Worm (Caenorhabditis elegans): ENCODE results near the gene F58E6.4.

The F58E6.4 gene

DNA sequence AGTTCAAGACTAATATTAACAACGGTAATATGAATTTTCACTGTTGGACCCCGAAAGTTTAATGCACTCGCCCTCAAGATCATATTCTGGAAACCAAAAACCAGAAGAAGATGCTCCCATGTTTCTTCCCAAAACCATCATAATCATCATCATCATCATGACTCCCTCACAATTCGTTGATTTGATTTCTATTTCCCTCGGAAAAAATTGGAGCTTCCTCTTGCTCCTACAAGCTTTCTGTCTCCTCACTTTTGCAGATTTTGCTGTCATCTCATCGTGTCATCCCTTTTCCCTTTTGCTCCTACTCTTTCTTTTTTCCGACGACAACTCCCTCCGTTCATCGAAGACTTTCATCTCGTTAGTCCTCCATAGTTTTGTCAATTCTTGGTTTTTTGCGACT lies 21.8 kb upstream of the F58E6.4 start, which contains the start of gene F46B6.2:
F46B6.2 (plus strand) TSS at position 316 of the 400 bp plus-strand sequence.
- TF ChIP-seq dao-5 (tag; optimal IDR thresholded peaks at IDR 0.05), result no peak
- TF ChIP-seq him-1 (tag; optimal IDR thresholded peaks at IDR 0.05), result no peak
- no peak for TF ChIP-seq W03F9.2 (tag; optimal IDR thresholded peaks at IDR 0.05)

DNA sequence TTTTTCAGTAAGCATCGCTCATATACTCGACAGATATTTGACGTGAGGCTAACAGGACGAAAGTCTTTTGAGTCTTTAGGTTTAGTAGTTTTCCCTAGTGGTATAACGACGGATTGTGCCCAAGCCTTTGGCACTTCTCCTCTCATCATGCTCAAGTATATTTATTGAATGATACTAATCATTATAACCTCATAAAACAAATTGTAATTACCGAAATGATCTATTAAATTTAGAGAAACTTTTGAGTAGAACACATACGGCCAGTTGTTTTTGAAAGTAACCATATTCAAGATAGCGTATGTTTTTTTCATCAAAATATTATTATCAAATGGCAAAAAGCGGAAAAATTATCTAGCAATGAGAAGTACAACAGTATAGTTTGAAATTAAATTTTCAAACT lies 21.1 kb upstream of the F58E6.4 start:
- TF ChIP-seq W03F9.2 (tag; optimal IDR thresholded peaks at IDR 0.05) (no peak), him-1 (tag; optimal IDR thresholded peaks at IDR 0.05) (no peak), dao-5 (tag; optimal IDR thresholded peaks at IDR 0.05) (no peak)

DNA sequence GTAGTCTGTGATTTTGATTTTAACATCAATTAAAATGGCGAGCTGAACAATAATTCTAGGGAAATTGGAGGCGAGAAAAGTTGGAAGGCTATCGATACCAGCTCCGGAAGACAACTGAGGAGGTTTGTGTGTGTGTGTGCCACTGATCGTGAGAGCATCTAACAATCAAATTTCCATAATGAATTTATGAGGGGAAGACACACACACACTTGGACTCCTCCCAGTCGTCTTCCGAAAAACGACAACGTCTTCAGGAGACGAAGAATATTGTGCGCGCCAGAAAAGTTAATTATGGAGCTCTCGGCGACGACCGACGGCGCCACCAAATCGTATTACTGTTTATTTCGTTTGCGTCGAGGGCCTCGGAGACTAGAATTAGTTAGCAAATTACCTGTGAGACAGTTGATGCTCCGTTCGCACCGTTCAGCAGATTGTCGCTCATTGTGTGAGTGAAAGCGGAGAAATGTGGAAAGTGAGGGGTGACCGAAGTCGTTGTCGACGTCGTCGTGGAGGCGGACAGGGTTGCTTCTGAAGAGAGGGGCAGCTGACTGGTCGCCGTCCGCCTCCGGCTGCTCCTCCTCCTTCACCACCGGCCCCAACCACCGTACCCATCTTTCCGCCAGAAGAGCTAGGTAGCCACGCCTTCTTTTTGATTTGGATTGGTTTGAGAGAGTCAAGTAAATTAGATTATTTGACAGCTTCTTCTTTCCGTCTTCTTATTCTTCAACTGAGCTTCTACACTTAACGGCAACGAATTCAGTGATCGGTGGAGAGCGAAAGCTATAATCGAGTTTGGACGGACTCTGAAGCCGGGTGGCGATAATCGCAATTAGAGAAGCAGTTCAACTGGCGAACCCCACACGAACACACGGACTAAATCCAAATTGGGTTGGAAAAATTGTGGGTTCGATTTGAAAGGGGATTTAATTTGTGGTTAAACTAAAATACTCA lies 18.9 kb upstream of the F58E6.4 start, which contains the start of gene unc-42:
unc-42 (minus strand) TSS at position 564 of the 951 bp plus-strand sequence.
- TF ChIP-seq dao-5 (tag; optimal IDR thresholded peaks at IDR 0.05) (no peak), him-1 (tag; optimal IDR thresholded peaks at IDR 0.05) (no peak), W03F9.2 (tag; optimal IDR thresholded peaks at IDR 0.05) (no peak)

DNA sequence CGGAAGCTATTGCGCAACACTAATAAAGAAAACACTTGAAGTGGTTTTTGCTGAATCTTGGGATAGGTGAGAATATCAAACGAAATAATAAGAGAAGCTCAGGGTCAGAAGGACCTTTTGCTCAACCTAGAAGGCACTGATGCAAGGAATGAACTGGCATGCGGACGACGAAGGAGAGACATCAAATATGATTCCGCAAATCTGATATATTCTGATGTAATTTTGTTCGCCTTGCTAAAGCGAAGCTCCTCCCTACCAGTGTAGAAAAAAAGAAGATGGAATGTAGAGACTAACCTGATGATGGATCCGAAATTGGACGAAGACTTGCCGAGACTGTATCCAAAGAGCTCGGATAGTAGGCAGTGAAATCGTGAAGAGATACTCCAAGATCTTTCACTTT lies 17.7 kb upstream of the F58E6.4 start:
- TF ChIP-seq W03F9.2 (tag; optimal IDR thresholded peaks at IDR 0.05) (no peak), dao-5 (tag; optimal IDR thresholded peaks at IDR 0.05) (no peak), him-1 (tag; optimal IDR thresholded peaks at IDR 0.05) (no peak)

DNA sequence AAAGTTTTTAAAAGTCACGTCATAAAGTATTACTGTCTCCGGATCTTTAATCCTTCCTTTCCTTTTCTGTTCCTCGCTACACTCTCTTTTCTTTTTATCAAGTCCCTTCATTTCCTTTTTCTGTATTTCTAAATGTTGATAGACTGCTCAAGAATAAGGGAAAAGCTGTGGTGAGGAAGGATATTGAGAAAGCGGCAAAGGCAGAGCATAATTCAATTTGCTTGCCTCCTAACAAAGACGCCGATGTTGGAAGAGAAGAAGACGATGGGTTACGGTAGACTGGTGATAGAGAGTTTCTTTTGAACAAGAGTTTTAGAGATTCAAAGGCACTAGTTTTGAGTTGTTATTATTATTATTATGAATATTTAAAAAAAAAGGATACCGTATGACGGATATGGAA lies 15.4 kb upstream of the F58E6.4 start:
- TF ChIP-seq W03F9.2 (tag; optimal IDR thresholded peaks at IDR 0.05) (no peak), dao-5 (tag; optimal IDR thresholded peaks at IDR 0.05) (no peak), him-1 (tag; optimal IDR thresholded peaks at IDR 0.05) (no peak)

DNA sequence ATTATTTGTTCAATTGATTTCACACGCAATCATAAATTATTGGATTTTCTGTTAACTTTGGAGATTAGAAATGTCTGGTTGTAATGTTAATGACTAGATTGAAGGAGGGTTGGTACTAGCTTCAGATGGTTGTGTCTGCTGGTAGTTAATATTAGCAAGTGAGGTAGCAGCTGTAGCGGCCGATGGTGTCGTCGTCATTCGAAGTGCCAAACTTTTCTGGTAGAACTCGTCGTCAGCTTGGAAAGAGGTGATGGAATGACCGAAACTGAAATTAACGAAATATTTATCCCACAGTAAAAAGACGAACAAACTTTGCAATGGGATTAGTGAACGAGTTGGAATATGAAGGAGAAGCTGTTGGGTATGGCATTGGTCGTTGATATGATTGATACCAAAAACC lies 14.3 kb upstream of the F58E6.4 start:
- TF ChIP-seq W03F9.2 (tag; optimal IDR thresholded peaks at IDR 0.05), result no peak
- TF ChIP-seq him-1 (tag; optimal IDR thresholded peaks at IDR 0.05), result no peak
- no peak for TF ChIP-seq dao-5 (tag; optimal IDR thresholded peaks at IDR 0.05)

DNA sequence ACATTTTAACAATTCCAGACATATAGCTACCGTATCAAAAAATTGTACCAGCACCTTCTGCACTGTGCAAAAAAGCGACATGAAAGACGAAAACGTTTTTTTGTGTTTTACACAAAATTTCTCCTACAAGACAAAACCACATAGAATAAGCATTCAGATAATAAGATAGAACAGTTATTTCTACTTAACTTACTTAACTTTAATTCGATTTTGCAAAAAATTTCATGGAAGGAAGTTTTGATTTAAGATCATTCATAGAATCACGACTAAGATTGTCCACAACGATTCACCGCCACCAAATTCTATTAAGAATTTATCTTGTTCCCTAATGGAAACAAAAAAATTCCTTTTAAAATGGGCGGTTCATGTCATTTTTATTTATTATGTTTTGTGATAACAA lies 13.6 kb upstream of the F58E6.4 start:
- no peak for TF ChIP-seq him-1 (tag; optimal IDR thresholded peaks at IDR 0.05)
- no peak for TF ChIP-seq W03F9.2 (tag; optimal IDR thresholded peaks at IDR 0.05)
- no peak for TF ChIP-seq dao-5 (tag; optimal IDR thresholded peaks at IDR 0.05)

DNA sequence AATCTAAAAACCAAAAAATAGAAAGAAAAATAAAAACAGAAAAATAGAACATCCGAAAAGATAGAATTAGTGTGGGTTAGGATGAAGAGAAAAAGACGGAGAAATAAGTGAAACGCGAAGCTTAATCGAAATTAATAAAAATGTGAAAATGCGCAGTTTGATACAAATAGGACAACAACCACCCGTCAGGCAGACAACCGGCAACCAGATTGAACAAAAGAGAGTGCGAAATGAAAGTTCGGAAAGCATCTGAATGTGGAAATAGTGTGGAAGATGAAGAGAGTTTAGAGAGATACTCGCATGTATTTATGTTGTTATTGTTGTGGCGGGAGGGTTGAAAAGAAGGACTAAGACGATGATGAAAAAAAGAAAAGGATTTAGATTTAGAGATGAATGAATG lies 8.2 kb upstream of the F58E6.4 start:
- TF ChIP-seq dao-5 (tag; optimal IDR thresholded peaks at IDR 0.05), result no peak
- no peak for TF ChIP-seq W03F9.2 (tag; optimal IDR thresholded peaks at IDR 0.05)
- TF ChIP-seq him-1 (tag; optimal IDR thresholded peaks at IDR 0.05), result no peak

DNA sequence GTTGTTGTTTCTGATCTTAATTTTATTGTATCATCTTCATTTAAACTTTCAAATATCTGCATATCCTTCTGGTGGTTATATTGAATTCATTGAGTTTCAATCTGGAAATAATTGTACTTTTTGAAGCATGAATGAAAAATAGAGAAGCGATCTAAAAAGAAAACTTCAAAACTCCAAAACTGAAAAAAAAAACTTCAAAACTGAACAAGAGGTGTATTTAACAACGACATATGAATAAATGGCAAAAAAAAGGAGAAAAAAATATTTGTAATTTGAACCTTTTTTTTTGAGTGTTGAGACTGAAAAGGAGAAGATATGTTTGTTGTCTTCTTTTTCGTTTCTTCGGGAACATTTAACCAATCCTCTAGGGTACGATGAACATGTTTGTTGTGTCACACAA lies 7.7 kb upstream of the F58E6.4 start, which contains the start of gene F58E6.11:
F58E6.11 (minus strand) TSS at position 101 of the 400 bp plus-strand sequence.
- TF ChIP-seq him-1 (tag; optimal IDR thresholded peaks at IDR 0.05) (no peak), dao-5 (tag; optimal IDR thresholded peaks at IDR 0.05) (no peak), W03F9.2 (tag; optimal IDR thresholded peaks at IDR 0.05) (no peak)

DNA sequence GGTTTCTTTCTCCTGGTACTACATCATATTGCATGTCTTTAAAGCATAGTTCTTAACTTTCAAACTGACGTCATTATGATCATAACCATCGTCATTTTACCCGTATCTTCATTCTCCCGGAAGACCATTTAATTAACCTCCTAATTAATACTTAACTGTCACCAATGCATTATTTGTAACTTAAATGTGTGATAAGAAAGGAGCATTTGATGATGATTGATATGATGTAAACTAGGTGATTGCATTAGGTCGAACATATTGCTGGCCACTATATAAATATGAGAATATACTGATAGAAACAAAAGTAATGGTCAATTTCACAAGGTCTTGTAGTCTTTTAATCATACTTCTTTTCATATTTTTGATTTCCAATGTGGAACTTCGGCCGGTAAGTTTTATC lies 6.0 kb upstream of the F58E6.4 start, which contains the start of gene hrg-3:
hrg-3 (plus strand) TSS at position 227 of the 400 bp plus-strand sequence.
- TF ChIP-seq W03F9.2 (tag; optimal IDR thresholded peaks at IDR 0.05), result no peak
- no peak for TF ChIP-seq him-1 (tag; optimal IDR thresholded peaks at IDR 0.05)
- TF ChIP-seq dao-5 (tag; optimal IDR thresholded peaks at IDR 0.05), result no peak

DNA sequence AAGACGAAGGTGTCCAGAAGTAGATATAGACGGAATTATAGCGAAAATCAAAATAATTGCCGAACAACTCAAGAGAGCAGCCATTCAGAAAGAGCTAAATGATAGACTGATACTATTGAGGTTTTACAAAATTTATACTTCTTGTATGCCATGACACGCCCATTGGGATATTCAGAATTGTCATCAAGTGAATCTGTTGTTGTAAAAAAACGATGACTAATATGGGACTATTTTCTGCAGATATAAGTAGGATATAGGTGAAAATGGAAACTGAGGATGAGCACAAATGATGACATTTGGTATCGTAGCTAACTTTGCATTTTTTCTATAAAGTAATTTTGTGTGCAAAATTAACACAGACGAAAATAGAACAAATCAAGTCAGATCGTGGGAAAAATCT lies 5.5 kb upstream of the F58E6.4 start, which contains the start of gene F58E6.8:
F58E6.8 (minus strand) TSS at position 101 of the 400 bp plus-strand sequence.
- TF ChIP-seq him-1 (tag; optimal IDR thresholded peaks at IDR 0.05) (no peak), W03F9.2 (tag; optimal IDR thresholded peaks at IDR 0.05) (no peak)

DNA sequence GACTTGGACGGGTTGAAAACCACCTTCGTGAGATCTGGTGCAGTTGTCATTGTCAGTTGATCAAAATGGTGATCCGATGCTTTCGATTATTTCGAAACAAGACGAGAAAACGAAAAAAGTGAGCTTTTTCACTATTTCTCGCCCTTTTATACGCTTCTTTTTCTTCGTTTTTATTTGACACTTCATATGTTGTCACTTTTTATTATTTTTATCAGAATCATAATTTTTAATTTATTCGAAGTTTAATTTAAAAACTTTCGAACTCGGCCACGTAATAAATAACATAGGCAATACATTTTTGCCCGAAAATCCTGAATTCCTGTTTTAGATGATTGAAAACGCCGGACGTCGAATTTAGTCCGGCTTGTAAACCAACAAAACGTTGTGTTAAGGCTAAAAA lies 4.3 kb upstream of the F58E6.4 start, which contains the start of gene F58E6.5:
F58E6.5 (minus strand) TSS at position 101 of the 400 bp plus-strand sequence.
- no peak for TF ChIP-seq him-1 (tag; optimal IDR thresholded peaks at IDR 0.05)
- no peak for TF ChIP-seq W03F9.2 (tag; optimal IDR thresholded peaks at IDR 0.05)
- TF ChIP-seq dao-5 (tag; optimal IDR thresholded peaks at IDR 0.05), result no peak

DNA sequence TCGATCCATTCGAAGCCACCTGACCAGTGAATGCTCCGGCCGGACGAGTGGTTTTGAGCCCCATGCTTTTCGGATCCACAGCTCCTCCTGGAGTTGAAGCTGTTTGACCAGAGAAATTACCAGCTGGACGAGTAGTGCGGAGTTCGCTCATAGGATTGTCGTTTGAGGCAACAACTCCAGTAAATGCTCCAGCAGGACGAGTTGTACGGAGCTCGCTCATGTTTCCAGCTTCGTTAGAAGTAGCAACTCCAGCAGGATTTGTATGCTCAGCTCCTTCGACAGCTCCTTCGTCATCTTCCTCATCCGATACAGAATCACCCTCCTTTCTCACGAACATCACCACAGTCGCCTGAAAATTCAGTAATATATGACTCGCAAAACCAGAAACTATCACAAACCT lies 3.3 kb upstream of the F58E6.4 start:
- TF ChIP-seq him-1 (tag; optimal IDR thresholded peaks at IDR 0.05) (no peak), dao-5 (tag; optimal IDR thresholded peaks at IDR 0.05) (no peak), W03F9.2 (tag; optimal IDR thresholded peaks at IDR 0.05) (no peak)

DNA sequence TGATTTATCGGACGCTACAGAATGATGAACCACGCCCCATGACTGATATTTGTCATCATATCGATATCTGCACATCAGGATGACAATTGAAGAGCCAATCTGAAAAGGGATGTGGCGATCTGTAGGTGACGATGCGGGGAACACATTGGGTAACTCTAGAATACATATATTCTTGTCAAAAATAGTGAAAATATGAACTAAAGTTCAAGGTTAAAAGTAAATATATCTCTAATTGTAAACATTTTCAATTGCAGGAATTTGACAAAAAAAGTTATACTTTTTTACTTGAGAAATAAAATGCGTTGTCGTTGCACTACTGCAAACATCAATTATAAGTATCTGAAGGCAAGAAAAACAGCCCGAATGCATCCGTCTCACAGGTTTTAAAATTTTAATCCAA lies 2.7 kb upstream of the F58E6.4 start, which contains the start of gene F58E6.6:
F58E6.6 (minus strand) TSS at position 101 of the 400 bp plus-strand sequence.
- TF ChIP-seq him-1 (tag; optimal IDR thresholded peaks at IDR 0.05) (no peak), W03F9.2 (tag; optimal IDR thresholded peaks at IDR 0.05) (no peak), dao-5 (tag; optimal IDR thresholded peaks at IDR 0.05) (no peak)

Measured in whole organism, L4/young adult.